Worm (Caenorhabditis elegans) whole organism, late embryonic: ENCODE measurements around the gene F59A7.11.

ENCODE experiments used
- che-1 ChIP-seq: sonication (generic microtip); optimal IDR thresholded peaks from 2 replicates; lab custom pipeline; 2016; ENCODE audit warnings: mild to moderate bottlenecking, missing genetic modification characterization, missing compliant biosample characterization
- pqm-1 ChIP-seq: sonication (generic microtip); optimal IDR thresholded peaks from 2 replicates; lab custom pipeline; 2016; ENCODE audit warnings: missing genetic modification characterization, missing compliant biosample characterization
- sdc-2 ChIP-seq: sonication (generic microtip); optimal IDR thresholded peaks from 2 replicates; lab custom pipeline; 2016; ENCODE audit warnings: missing genotype, missing genetic modification characterization, missing compliant biosample characterization
- sox-4 ChIP-seq: sonication (generic microtip); optimal IDR thresholded peaks from 2 replicates; lab custom pipeline; 2017; ENCODE audit warnings: mild to moderate bottlenecking, missing genetic modification characterization, inconsistent platforms, missing compliant biosample characterization
- unc-86 ChIP-seq: sonication (generic microtip); optimal IDR thresholded peaks from 2 replicates; lab custom pipeline; 2016; ENCODE audit warnings: missing genetic modification characterization, missing compliant biosample characterization

DNA sequence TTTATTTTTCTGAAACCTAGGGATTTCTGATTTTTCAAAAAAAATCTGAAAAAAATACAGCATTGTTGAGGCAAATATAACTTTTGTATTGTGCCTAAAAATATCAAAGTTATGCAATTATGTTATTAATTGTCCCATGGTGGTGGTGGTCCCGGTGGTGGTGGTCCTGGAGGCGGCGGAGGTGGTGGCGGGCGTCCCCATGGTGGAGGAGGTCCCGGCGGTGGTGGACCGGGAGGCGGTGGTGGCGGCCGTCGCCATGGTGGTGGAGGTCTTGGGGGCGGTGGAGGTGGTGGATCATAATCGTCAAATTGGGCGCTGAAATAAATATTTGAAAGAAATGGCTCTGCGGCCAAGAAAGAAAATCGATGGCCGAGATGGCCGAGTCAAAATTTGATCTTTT lies 37.1 kb upstream of the F59A7.11 start:
- TF ChIP-seq pqm-1 (tag; lab: Kevin White, UChicago) (no peak), sdc-2 (tag; lab: Kevin White, UChicago) (no peak), unc-86 (tag; lab: Kevin White, UChicago) (no peak), sox-4 (tag; lab: Kevin White, UChicago) (no peak), che-1 (tag; lab: Kevin White, UChicago) (no peak)
